Fruit fly (Drosophila melanogaster): ENCODE results near the gene Nmdmc.

The Nmdmc gene

dm6 chr3R:9024835-9025510 is 25.4 kb downstream of the Nmdmc start (continued):
- TF ChIP-seq HLHmδ (GFP tag; optimal IDR thresholded peaks at IDR 0.05): peak; percentile 84
- peak; percentile 70 for TF ChIP-seq CG18476 (GFP tag; optimal IDR thresholded peaks at IDR 0.05)
- TF ChIP-seq grn (GFP tag; optimal IDR thresholded peaks at IDR 0.05): no peak
- no peak for TF ChIP-seq CG16813 (GFP tag; IDR thresholded peaks at IDR 0.05; ENCODE audit: partially characterized antibody)
- TF ChIP-seq Xbp1 (GFP tag; optimal IDR thresholded peaks at IDR 0.05): no peak
- no peak for TF ChIP-seq Dp (GFP tag; optimal IDR thresholded peaks at IDR 0.05)
- TF ChIP-seq twi (tag; optimal IDR thresholded peaks at IDR 0.05): peak; percentile 93
- TF ChIP-seq kay (GFP tag; optimal IDR thresholded peaks at IDR 0.05): no peak
- TF ChIP-seq CG11456 (GFP tag; IDR thresholded peaks at IDR 0.05): no peak
- no peak for TF ChIP-seq bcd (GFP tag; optimal IDR thresholded peaks at IDR 0.05)
- TF ChIP-seq Nf-YB (GFP tag; optimal IDR thresholded peaks at IDR 0.05): no peak
- TF ChIP-seq nerfin-2 (GFP tag; IDR thresholded peaks at IDR 0.05; ENCODE audit: partially characterized antibody): no peak
- no peak for TF ChIP-seq Jarid2 (GFP tag; optimal IDR thresholded peaks at IDR 0.05)
- TF ChIP-seq CG4707 (GFP tag; optimal IDR thresholded peaks at IDR 0.05): no peak
- TF ChIP-seq CG4424 (GFP tag; optimal IDR thresholded peaks at IDR 0.05): no peak
- peak; percentile 58 for TF ChIP-seq tap (tag; optimal IDR thresholded peaks at IDR 0.05)
- TF ChIP-seq kni (GFP tag; optimal IDR thresholded peaks at IDR 0.05): no peak
- no peak for TF ChIP-seq CG13894 (tag; optimal IDR thresholded peaks at IDR 0.05)
- no peak for TF ChIP-seq CG12744 (GFP tag; optimal IDR thresholded peaks at IDR 0.05)
- peak; percentile 26; the same call in 1 of the 3 replicates for TF ChIP-seq ase (GFP tag; IDR thresholded peaks at IDR 0.05)
- TF ChIP-seq sqz (GFP tag; optimal IDR thresholded peaks at IDR 0.05): peak; percentile 83
- TF ChIP-seq run (tag; optimal IDR thresholded peaks at IDR 0.05): no peak
- peak; percentile 55 for TF ChIP-seq Kr (GFP tag; optimal IDR thresholded peaks at IDR 0.05)
- no peak for TF ChIP-seq CG10543 (GFP tag; optimal IDR thresholded peaks at IDR 0.05)
- no peak for TF ChIP-seq CG16815 (GFP tag; optimal IDR thresholded peaks at IDR 0.05)
- no peak for TF ChIP-seq C15 (GFP tag; IDR thresholded peaks at IDR 0.05)
- TF ChIP-seq Deaf1 (tag; optimal IDR thresholded peaks at IDR 0.05): no peak
- peak; percentile 42 for TF ChIP-seq zen (tag; optimal IDR thresholded peaks at IDR 0.05)
- no peak for TF ChIP-seq NK7.1 (GFP tag; optimal IDR thresholded peaks at IDR 0.05)
- no peak for TF ChIP-seq Opbp (GFP tag; IDR thresholded peaks at IDR 0.05; ENCODE audit: partially characterized antibody)
- TF ChIP-seq CG17361 (GFP tag; IDR thresholded peaks at IDR 0.05): no peak
- no peak for TF ChIP-seq CG15696 (tag; optimal IDR thresholded peaks at IDR 0.05)
- no peak for TF ChIP-seq luna (GFP tag; optimal IDR thresholded peaks at IDR 0.05)
- TF ChIP-seq HLH3B (GFP tag; IDR thresholded peaks at IDR 0.05): no peak
- peak; percentile 64 for TF ChIP-seq sens (GFP tag)

dm6 chr3R:9023934-9024333 is 26.4 kb downstream of the Nmdmc start:
- TF ChIP-seq CG16863 (GFP tag; optimal IDR thresholded peaks at IDR 0.05): no peak
- peak; percentile 12 for TF ChIP-seq Six4 (GFP tag; optimal IDR thresholded peaks at IDR 0.05)
- TF ChIP-seq CG2199 (GFP tag; IDR thresholded peaks at IDR 0.05): 0 out of 3 replicates have a peak, but pooled peaks have one; percentile 26
- TF ChIP-seq gsb (GFP tag; IDR thresholded peaks at IDR 0.05): no peak
- no peak for TF ChIP-seq otp (GFP tag; IDR thresholded peaks at IDR 0.05)
- no peak for TF ChIP-seq exex (tag; optimal IDR thresholded peaks at IDR 0.05)
- no peak for TF ChIP-seq hbn (GFP tag; IDR thresholded peaks at IDR 0.05; ENCODE audit: partially characterized antibody)
- peak; percentile 34 for TF ChIP-seq HLHmδ (GFP tag; optimal IDR thresholded peaks at IDR 0.05)
- TF ChIP-seq TFAM (GFP tag; optimal IDR thresholded peaks at IDR 0.05): no peak
- no peak for TF ChIP-seq CG8944 (GFP tag; optimal IDR thresholded peaks at IDR 0.05)
- peak; percentile 96 for TF ChIP-seq pros (GFP tag; optimal IDR thresholded peaks at IDR 0.05)
- no peak for TF ChIP-seq CG8359 (GFP tag; optimal IDR thresholded peaks at IDR 0.05; ENCODE audit: borderline replicate concordance)
- peak; percentile 89 for TF ChIP-seq twi (tag; optimal IDR thresholded peaks at IDR 0.05)
- peak; percentile 9 for TF ChIP-seq grn (GFP tag; optimal IDR thresholded peaks at IDR 0.05)

All from whole organism, embryonic.